Worm (Caenorhabditis elegans) whole organism, L1 larva: Measurements from ENCODE around the gene pycr-1.

Experiments used
- F16B12.6 ChIP-seq: fragments of 150-350 bp; optimal IDR thresholded peaks from 2 replicates; lab custom pipeline; 2014; ENCODE audit warnings: missing biosample characterization, missing genetic modification characterization
- Y116A8C.19 ChIP-seq: sonication (generic microtip); optimal IDR thresholded peaks from 2 replicates; lab custom pipeline; 2016; ENCODE audit warnings: missing compliant biosample characterization, missing genetic modification characterization, borderline replicate concordance
- ama-1 ChIP-seq: fragments of 150-350 bp; optimal IDR thresholded peaks from 2 replicates; lab custom pipeline; 2014
- blmp-1 ChIP-seq: fragments of 150-350 bp; optimal IDR thresholded peaks from 2 replicates; lab custom pipeline; 2014; ENCODE audit warnings: missing biosample characterization, missing genetic modification characterization
- ceh-63 ChIP-seq: fragments of 200-800 bp; sonication (Bioruptor generic); optimal IDR thresholded peaks from 2 replicates; lab custom pipeline; 2018; ENCODE audit warnings: mild to moderate bottlenecking, missing genetic modification characterization, missing compliant biosample characterization
- ceh-8 ChIP-seq: fragments of 200-800 bp; sonication (Bioruptor generic); optimal IDR thresholded peaks from 2 replicates; lab custom pipeline; 2018; ENCODE audit warnings: mild to moderate bottlenecking, missing genetic modification characterization, moderate library complexity, missing compliant biosample characterization
- ceh-82 ChIP-seq, 3 experiments: fragments of 150-350 bp in 1 of 3; sonication (generic microtip) in 2 of 3; optimal IDR thresholded peaks; 2 replicates each; lab custom pipeline; 2014 to 2017; ENCODE audit warnings: missing biosample characterization in 3 of 3, missing genetic modification characterization in 3 of 3
- ceh-88 ChIP-seq: fragments of 200-800 bp; sonication (Bioruptor generic); IDR thresholded peaks from 2 replicates; pipeline ENCODE4 v1.3.6; 2022; ENCODE audit warnings: missing genetic modification characterization, missing compliant biosample characterization
- ces-1 ChIP-seq: fragments of 150-350 bp; optimal IDR thresholded peaks from 2 replicates; lab custom pipeline; 2014; ENCODE audit warnings: missing biosample characterization, missing genetic modification reagents, missing genetic modification characterization
- egl-27 ChIP-seq, 2 experiments: fragments of 150-350 bp in 1 of 2; sonication (generic microtip); optimal IDR thresholded peaks; 3 replicates each; lab custom pipeline; 2017 to 2018; ENCODE audit warnings: missing biosample characterization in 2 of 2, missing genetic modification characterization in 2 of 2, missing genetic modification reagents in 2 of 2
- elt-2 ChIP-seq: sonication (generic microtip); optimal IDR thresholded peaks from 2 replicates; lab custom pipeline; 2016; ENCODE audit warnings: missing genetic modification characterization, mild to moderate bottlenecking, inconsistent platforms, missing compliant biosample characterization, missing genetic modification reagents
- fkh-8 ChIP-seq: sonication (generic microtip); optimal IDR thresholded peaks from 2 replicates; lab custom pipeline; 2016; ENCODE audit warnings: mild to moderate bottlenecking, missing genetic modification characterization, missing compliant biosample characterization
- grh-1 ChIP-seq: fragments of 200-800 bp; sonication (Bioruptor generic); IDR thresholded peaks from 2 replicates; pipeline ENCODE4 v1.3.6; 2022; ENCODE audit warnings: missing genetic modification reagents, missing genetic modification characterization, missing compliant biosample characterization
- hlh-17 ChIP-seq: fragments of 200-800 bp; sonication (Bioruptor generic); optimal IDR thresholded peaks from 2 replicates; lab custom pipeline; 2018; ENCODE audit warnings: missing genetic modification characterization, mild to moderate bottlenecking, missing compliant biosample characterization, moderate library complexity, borderline replicate concordance
- hlh-4 ChIP-seq: sonication (generic microtip); optimal IDR thresholded peaks from 2 replicates; lab custom pipeline; 2016; ENCODE audit warnings: mild to moderate bottlenecking, missing genetic modification characterization, missing compliant biosample characterization
- isw-1 ChIP-seq: fragments of 200-800 bp; sonication (Bioruptor generic); IDR thresholded peaks from 2 replicates; pipeline ENCODE4 v1.3.6; 2022; ENCODE audit warnings: missing genetic modification characterization, missing compliant biosample characterization
- jun-1 ChIP-seq: fragments of 150-350 bp; optimal IDR thresholded peaks from 2 replicates; lab custom pipeline; 2014; ENCODE audit warnings: missing biosample characterization, missing genetic modification reagents, missing genetic modification characterization
- lin-13 ChIP-seq: fragments of 150-350 bp; optimal IDR thresholded peaks from 2 replicates; lab custom pipeline; 2014; ENCODE audit warnings: missing biosample characterization, missing genetic modification reagents, missing genetic modification characterization
- lin-14 ChIP-seq: fragments of 200-800 bp; sonication (Bioruptor generic); optimal IDR thresholded peaks from 2 replicates; lab custom pipeline; 2018; ENCODE audit warnings: mild to moderate bottlenecking, missing genetic modification characterization, moderate library complexity, missing compliant biosample characterization
- lin-35 ChIP-seq, 2 experiments: fragments of 150-350 bp; optimal IDR thresholded peaks; 2 replicates each; lab custom pipeline; 2014; ENCODE audit warnings: missing biosample characterization in 2 of 2, missing genetic modification characterization in 2 of 2, missing genetic modification reagents in 2 of 2
- lin-39 ChIP-seq: fragments of 150-350 bp; optimal IDR thresholded peaks from 2 replicates; lab custom pipeline; 2014; ENCODE audit warnings: missing biosample characterization, missing genetic modification reagents, missing genetic modification characterization
- lir-3 ChIP-seq: sonication (generic microtip); optimal IDR thresholded peaks from 2 replicates; lab custom pipeline; 2016; ENCODE audit warnings: mild to moderate bottlenecking, missing genetic modification characterization, moderate library complexity, missing compliant biosample characterization; ENCODE audit not compliant: poor library complexity
- lsy-2 ChIP-seq, 2 experiments: fragments of 150-350 bp; optimal IDR thresholded peaks; 2 replicates each; lab custom pipeline; 2014; ENCODE audit warnings: missing biosample characterization in 2 of 2, missing genetic modification characterization in 2 of 2
- mef-2 ChIP-seq: fragments of 150-350 bp; optimal IDR thresholded peaks from 2 replicates; lab custom pipeline; 2014; ENCODE audit warnings: missing biosample characterization, missing genetic modification characterization
- mep-1 ChIP-seq: fragments of 150-350 bp; optimal IDR thresholded peaks from 2 replicates; lab custom pipeline; 2014; ENCODE audit warnings: missing biosample characterization, missing genetic modification characterization
- nhr-11 ChIP-seq: fragments of 150-350 bp; optimal IDR thresholded peaks from 2 replicates; lab custom pipeline; 2014; ENCODE audit warnings: missing biosample characterization, missing genetic modification characterization
- nhr-19 ChIP-seq: fragments of 200-800 bp; sonication (Bioruptor generic); conservative IDR thresholded peaks from 2 replicates; pipeline ENCODE4 v1.3.6; 2022; ENCODE audit warnings: missing genetic modification characterization, missing compliant biosample characterization
- nhr-20 ChIP-seq: sonication (generic microtip); optimal IDR thresholded peaks from 2 replicates; lab custom pipeline; 2016; ENCODE audit warnings: mild to moderate bottlenecking, missing genetic modification characterization, missing compliant biosample characterization
- nhr-237 ChIP-seq: fragments of 150-350 bp; optimal IDR thresholded peaks from 2 replicates; lab custom pipeline; 2014; ENCODE audit warnings: missing biosample characterization, missing genetic modification characterization
- nhr-28 ChIP-seq: fragments of 150-350 bp; optimal IDR thresholded peaks from 2 replicates; lab custom pipeline; 2014; ENCODE audit warnings: missing biosample characterization, missing genetic modification characterization
- nhr-47 ChIP-seq: sonication (generic microtip); optimal IDR thresholded peaks from 2 replicates; lab custom pipeline; 2016; ENCODE audit warnings: mild to moderate bottlenecking, missing genetic modification characterization, moderate library complexity, missing compliant biosample characterization
- nhr-84 ChIP-seq: sonication (generic microtip); optimal IDR thresholded peaks from 2 replicates; lab custom pipeline; 2017; ENCODE audit warnings: missing biosample characterization, missing genetic modification characterization
- nhr-85 ChIP-seq: sonication (generic microtip); peaks from one replicate; lab custom pipeline; 2016; ENCODE audit warnings: missing genetic modification characterization, inconsistent platforms, missing compliant biosample characterization
- rnt-1 ChIP-seq: sonication (generic microtip); optimal IDR thresholded peaks from 2 replicates; lab custom pipeline; 2016; ENCODE audit warnings: mild to moderate bottlenecking, missing genetic modification characterization, moderate library complexity, missing compliant biosample characterization
- skn-1 ChIP-seq: fragments of 150-350 bp; optimal IDR thresholded peaks from 2 replicates; lab custom pipeline; 2014; ENCODE audit warnings: missing biosample characterization, missing genetic modification characterization
- snpc-4 ChIP-seq: fragments of 150-350 bp; optimal IDR thresholded peaks from 2 replicates; lab custom pipeline; 2014; ENCODE audit warnings: missing biosample characterization, missing genetic modification characterization
- snu-23 ChIP-seq: sonication (generic microtip); optimal IDR thresholded peaks from 2 replicates; lab custom pipeline; 2016; ENCODE audit warnings: missing genetic modification characterization, missing compliant biosample characterization
- sup-37 ChIP-seq: fragments of 200-800 bp; sonication (Bioruptor generic); optimal IDR thresholded peaks from 2 replicates; lab custom pipeline; 2018; ENCODE audit warnings: mild to moderate bottlenecking, missing genetic modification characterization, missing compliant biosample characterization
- tbx-2 ChIP-seq: sonication (generic microtip); optimal IDR thresholded peaks from 2 replicates; lab custom pipeline; 2016; ENCODE audit warnings: missing genetic modification characterization, missing compliant biosample characterization
- tlp-1 ChIP-seq: fragments of 150-350 bp; optimal IDR thresholded peaks from 2 replicates; lab custom pipeline; 2014; ENCODE audit warnings: missing biosample characterization, missing genetic modification characterization
- unc-130 ChIP-seq: fragments of 150-350 bp; optimal IDR thresholded peaks from 2 replicates; lab custom pipeline; 2017; ENCODE audit warnings: missing biosample characterization, missing genetic modification characterization, inconsistent platforms
- unc-30 ChIP-seq: sonication (generic microtip); optimal IDR thresholded peaks from 2 replicates; lab custom pipeline; 2017; ENCODE audit warnings: missing biosample characterization, missing genetic modification characterization
- unc-62 ChIP-seq: fragments of 150-350 bp; optimal IDR thresholded peaks from 2 replicates; lab custom pipeline; 2014; ENCODE audit warnings: missing biosample characterization, missing genetic modification reagents, missing genetic modification characterization
- unc-98 ChIP-seq: fragments of 200-800 bp; sonication (Bioruptor generic); IDR thresholded peaks from 2 replicates; pipeline ENCODE4 v1.3.6; 2022; ENCODE audit warnings: missing genetic modification characterization, missing compliant biosample characterization
- zag-1 ChIP-seq: fragments of 150-350 bp; optimal IDR thresholded peaks from 2 replicates; lab custom pipeline; 2014; ENCODE audit warnings: missing biosample characterization, missing genetic modification characterization
- zip-4 ChIP-seq: fragments of 200-800 bp; sonication (Bioruptor generic); optimal IDR thresholded peaks from 2 replicates; lab custom pipeline; 2018; ENCODE audit warnings: mild to moderate bottlenecking, missing genetic modification characterization, moderate library complexity, missing compliant biosample characterization
- ztf-4 ChIP-seq: fragments of 150-350 bp; optimal IDR thresholded peaks from 2 replicates; lab custom pipeline; 2014; ENCODE audit warnings: missing biosample characterization, missing genetic modification characterization

The pycr-1 gene

DNA sequence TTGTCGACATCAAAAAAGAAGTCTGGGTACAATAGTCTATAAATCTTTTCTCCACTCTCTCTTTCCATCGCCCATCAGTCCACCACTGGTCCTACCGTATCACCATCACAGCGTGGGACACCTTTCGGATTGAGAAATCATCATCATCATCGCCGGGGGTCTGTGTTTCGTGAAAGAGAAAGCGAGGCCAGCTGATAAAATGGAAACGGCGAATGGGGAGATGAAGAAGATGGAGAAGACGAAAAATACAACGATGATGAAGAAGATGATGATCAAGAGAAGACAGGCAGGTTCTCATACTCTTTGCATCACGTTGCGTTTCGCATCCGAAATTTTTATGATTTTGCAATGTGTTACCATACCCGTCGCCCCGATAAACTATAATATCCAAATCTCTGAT lies 29.8 kb downstream of the pycr-1 start (continued):
- TF ChIP-seq nhr-11 (tag; lab: Kevin White, UChicago) (no peak), nhr-47 (tag; lab: Kevin White, UChicago) (peak; percentile 2), ceh-8 (GFP tag; lab: Kevin White, UChicago) (no peak), lir-3 (tag; lab: Kevin White, UChicago) (no peak)

DNA sequence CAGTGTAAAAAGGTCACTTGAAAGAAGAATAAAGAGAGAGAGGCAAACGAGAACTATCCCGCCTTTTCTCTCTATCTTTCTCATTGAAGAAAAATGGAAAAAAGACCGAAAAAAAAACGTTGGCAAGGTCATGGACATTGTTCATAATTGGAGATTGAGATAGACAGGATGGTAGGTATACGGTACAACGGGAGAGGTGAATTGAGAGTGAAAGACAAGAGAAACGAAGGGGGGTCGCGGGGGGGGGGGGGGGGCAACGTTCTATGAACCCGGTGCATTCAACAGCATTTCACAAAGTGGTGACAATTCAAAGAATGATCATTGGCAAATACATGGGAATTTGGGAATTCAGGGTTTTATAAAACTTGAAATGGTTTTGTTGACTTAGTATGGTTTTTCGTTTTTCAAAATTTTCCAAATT lies 30.3 kb downstream of the pycr-1 start:
- TF ChIP-seq lin-39 (no peak), egl-27 (tag; optimal IDR thresholded peaks at IDR 0.05; lab: Kevin White, UChicago) (no peak), lin-35 (GFP tag; optimal IDR thresholded peaks at IDR 0.05; lab: Kevin White, UChicago) (no peak), zag-1 (no peak), nhr-19 (GFP tag; lab: Robert Waterston, UW) (peak; percentile 68), nhr-28 (no peak), snu-23 (GFP tag; lab: Kevin White, UChicago) (no peak), lsy-2 (tag; optimal IDR thresholded peaks at IDR 0.05; lab: Kevin White, UChicago) (peak in 1 of 2 experiments; percentile 55), elt-2 (tag; lab: Kevin White, UChicago) (peak; percentile 30), rnt-1 (tag; lab: Kevin White, UChicago) (no peak), tlp-1 (tag; lab: Kevin White, UChicago) (no peak), tbx-2 (tag; lab: Kevin White, UChicago) (no peak), ceh-63 (no peak), sup-37 (GFP tag; lab: Kevin White, UChicago) (no peak), jun-1 (tag; lab: Kevin White, UChicago) (no peak), hlh-17 (no peak), unc-30 (no peak), ztf-4 (no peak), isw-1 (GFP tag; lab: Robert Waterston, UW) (no peak), ces-1 (GFP tag; lab: Kevin White, UChicago) (no peak), mep-1 (tag; lab: Kevin White, UChicago) (no peak), ama-1 (lab: Kevin White, UChicago) (no peak), hlh-4 (no peak), lin-14 (GFP tag; lab: Kevin White, UChicago) (peak; percentile 66), ceh-82 (tag; optimal IDR thresholded peaks at IDR 0.05; lab: Kevin White, UChicago) (no peak), lin-13 (no peak), nhr-237 (tag; lab: Kevin White, UChicago) (no peak), fkh-8 (tag; lab: Kevin White, UChicago) (no peak), zip-4 (GFP tag; lab: Kevin White, UChicago) (no peak), nhr-20 (tag; lab: Kevin White, UChicago) (peak; percentile 8), snpc-4 (tag; lab: Kevin White, UChicago) (no peak), nhr-85 (tag; lab: Kevin White, UChicago) (peak; percentile 91), unc-130 (no peak), blmp-1 (tag; lab: Kevin White, UChicago) (no peak), F16B12.6 (tag; lab: Kevin White, UChicago) (no peak), Y116A8C.19 (no peak), grh-1 (GFP tag; lab: Robert Waterston, UW) (no peak), unc-98 (GFP tag; lab: Robert Waterston, UW) (no peak), ceh-88 (GFP tag; lab: Robert Waterston, UW) (no peak), skn-1 (tag; lab: Kevin White, UChicago) (no peak), mef-2 (no peak), nhr-84 (tag; lab: Kevin White, UChicago) (no peak), nhr-47 (tag; lab: Kevin White, UChicago) (no peak), unc-62 (GFP tag; lab: Kevin White, UChicago) (no peak)
